Worm (Caenorhabditis elegans): ENCODE results near the gene C01G10.6.

The C01G10.6 gene

ce11 chrV:15085335-15085800, 2.1 kb upstream of the C01G10.6 start, which contains the start of the genes ahsa-1 and C01G10.7 (continued):
- TF ChIP-seq pax-1 (tag; optimal IDR thresholded peaks at IDR 0.05) (peak; percentile 40), ceh-45 (GFP tag; IDR thresholded peaks at IDR 0.05) (no peak), fkh-10 (GFP tag; optimal IDR thresholded peaks at IDR 0.05) (no peak), gmeb-2 (tag; optimal IDR thresholded peaks at IDR 0.05) (peak; percentile 15), ztf-16 (tag; optimal IDR thresholded peaks at IDR 0.05) (peak; percentile 70), nhr-11 (tag; optimal IDR thresholded peaks at IDR 0.05) (no peak), pros-1 (tag; optimal IDR thresholded peaks at IDR 0.05) (no peak), Y22D7AL.16 (tag; optimal IDR thresholded peaks at IDR 0.05) (no peak), ref-2 (tag; optimal IDR thresholded peaks at IDR 0.05) (peak; percentile 84), lim-6 (tag; optimal IDR thresholded peaks at IDR 0.05) (peak; percentile 89), mec-3 (tag; optimal IDR thresholded peaks at IDR 0.05; ENCODE audit: borderline replicate concordance) (peak; percentile 85), unc-3 (GFP tag; conservative IDR thresholded peaks at IDR 0.05) (peak; percentile 40; the same call in 1 of the 2 replicates), unc-3 (tag; optimal IDR thresholded peaks at IDR 0.05) (peak; percentile 0), madf-2 (tag; optimal IDR thresholded peaks at IDR 0.05) (peak; percentile 35), hlh-15 (tag; optimal IDR thresholded peaks at IDR 0.05) (no peak), sox-2 (GFP tag; IDR thresholded peaks at IDR 0.05) (no peak), ceh-48 (tag; optimal IDR thresholded peaks at IDR 0.05) (peak; percentile 29)

DNA sequence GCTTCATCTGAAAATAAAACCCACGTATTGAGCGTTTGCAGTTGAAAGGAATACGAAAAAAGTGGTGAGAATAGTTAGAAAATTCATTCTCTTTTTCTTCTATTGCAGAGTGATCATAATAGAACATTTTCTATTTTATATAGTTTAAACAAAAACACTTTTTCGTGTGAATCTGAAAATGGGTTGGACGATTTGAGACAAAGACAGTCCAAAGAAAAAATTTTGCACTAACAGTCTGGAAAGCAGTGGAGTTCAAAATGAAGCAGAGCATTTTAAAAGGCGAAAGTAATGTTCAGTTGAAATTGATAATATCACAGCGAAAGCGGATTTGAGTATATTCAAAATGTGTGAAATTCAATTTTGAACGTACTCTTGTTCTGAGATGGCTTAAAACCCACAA, 1.2 kb downstream of the C01G10.6 start, which contains the start of gene C01G10.18:
Gene C01G10.18 (minus strand): TSS at position 101 of the 400 bp plus-strand sequence.
- no peak for TF ChIP-seq ahr-1 (tag; optimal IDR thresholded peaks at IDR 0.05)
- TF ChIP-seq unc-42 (tag; optimal IDR thresholded peaks at IDR 0.05) = no peak
- TF ChIP-seq ttx-3 (tag; optimal IDR thresholded peaks at IDR 0.05) = no peak
- TF ChIP-seq unc-86 (tag; optimal IDR thresholded peaks at IDR 0.05) = no peak
- TF ChIP-seq fkh-10 (GFP tag; optimal IDR thresholded peaks at IDR 0.05) = no peak
- no peak for TF ChIP-seq pros-1 (tag; optimal IDR thresholded peaks at IDR 0.05)
- TF ChIP-seq nhr-11 (tag; optimal IDR thresholded peaks at IDR 0.05) = no peak

ce11 chrV:15089438-15089837, 2.0 kb downstream of the C01G10.6 start, which contains the start of the genes C01G10.5 and C01G10.4:
Gene C01G10.5, minus strand, starts transcription at chrV:15089538.
Gene C01G10.4, plus strand, starts transcription at chrV:15089740.
- TF ChIP-seq C08G9.2 (tag; optimal IDR thresholded peaks at IDR 0.05) (no peak), odd-2 (tag; optimal IDR thresholded peaks at IDR 0.05) (no peak), gmeb-2 (tag; optimal IDR thresholded peaks at IDR 0.05) (no peak), ahr-1 (tag; optimal IDR thresholded peaks at IDR 0.05) (no peak), unc-3 (GFP tag; conservative IDR thresholded peaks at IDR 0.05) (no peak), unc-3 (tag; optimal IDR thresholded peaks at IDR 0.05) (no peak), ceh-24 (tag; optimal IDR thresholded peaks at IDR 0.05) (no peak), rnt-1 (tag; optimal IDR thresholded peaks at IDR 0.05) (no peak), elt-2 (tag; optimal IDR thresholded peaks at IDR 0.05) (no peak), ceh-18 (tag; optimal IDR thresholded peaks at IDR 0.05) (no peak), ceh-9 (tag; optimal IDR thresholded peaks at IDR 0.05) (no peak), F13H6.1 (tag; optimal IDR thresholded peaks at IDR 0.05) (no peak), C38D4.7 (GFP tag; optimal IDR thresholded peaks at IDR 0.05) (no peak), ceh-34 (tag; optimal IDR thresholded peaks at IDR 0.05) (no peak), unc-42 (tag; optimal IDR thresholded peaks at IDR 0.05) (no peak), madf-2 (tag; optimal IDR thresholded peaks at IDR 0.05) (no peak)

- no peak for TF ChIP-seq ceh-34 (tag; optimal IDR thresholded peaks at IDR 0.05)
- TF ChIP-seq K02D7.2 (tag; optimal IDR thresholded peaks at IDR 0.05) = no peak
- no peak for TF ChIP-seq sdc-2 (tag; optimal IDR thresholded peaks at IDR 0.05)
- no peak for TF ChIP-seq nhr-11 (tag; optimal IDR thresholded peaks at IDR 0.05)
- no peak for TF ChIP-seq unc-55 (GFP tag; optimal IDR thresholded peaks at IDR 0.05)
- no peak for TF ChIP-seq unc-3 (GFP tag; conservative IDR thresholded peaks at IDR 0.05)
- no peak for TF ChIP-seq unc-3 (tag; optimal IDR thresholded peaks at IDR 0.05)
- TF ChIP-seq K09A11.1 (tag; optimal IDR thresholded peaks at IDR 0.05; ENCODE audit: insufficient read depth) = no peak
- TF ChIP-seq odd-2 (tag; optimal IDR thresholded peaks at IDR 0.05) = no peak
- no peak for TF ChIP-seq F13H6.1 (tag; optimal IDR thresholded peaks at IDR 0.05)
- TF ChIP-seq ceh-45 (GFP tag; IDR thresholded peaks at IDR 0.05) = no peak
- no peak for TF ChIP-seq npax-4 (tag; optimal IDR thresholded peaks at IDR 0.05)
- no peak for TF ChIP-seq hlh-15 (tag; optimal IDR thresholded peaks at IDR 0.05)
- TF ChIP-seq pros-1 (tag; optimal IDR thresholded peaks at IDR 0.05) = no peak
- TF ChIP-seq ceh-30 (tag; optimal IDR thresholded peaks at IDR 0.05) = no peak
- no peak for TF ChIP-seq ceh-6 (GFP tag; optimal IDR thresholded peaks at IDR 0.05)
These were observed 3.0 kb downstream of the C01G10.6 start, which contains the start of gene C01G10.17 for ce11 chrV:15090457-15090856. Gene C01G10.17, plus strand, starts transcription at chrV:15090757.
